Fruit fly (Drosophila melanogaster): ENCODE data around the gene Cyp4d2.
A peak's percentile ranks its signal among the peaks of the same experiment; 100 is the strongest.

The Cyp4d2 gene

dm6 chrX:2137587-2138341, 38.0 kb upstream of the Cyp4d2 start (continued):
- peak; percentile 97 for TF ChIP-seq mirr (GFP tag; optimal IDR thresholded peaks at IDR 0.05)
- peak; percentile 96 for TF ChIP-seq MBD-R2 (GFP tag; IDR thresholded peaks at IDR 0.05)
- peak; percentile 97 for TF ChIP-seq CG12942 (GFP tag; optimal IDR thresholded peaks at IDR 0.05)
- peak; percentile 93 for TF ChIP-seq Optix (GFP tag; IDR thresholded peaks at IDR 0.05)
- TF ChIP-seq CG13624 (GFP tag; optimal IDR thresholded peaks at IDR 0.05): peak; percentile 69
- TF ChIP-seq CG10321 (GFP tag; IDR thresholded peaks at IDR 0.05): peak; percentile 80
- peak; percentile 55 for TF ChIP-seq her (GFP tag; optimal IDR thresholded peaks at IDR 0.05)
- TF ChIP-seq ewg (GFP tag; optimal IDR thresholded peaks at IDR 0.05): peak; percentile 96
- peak; percentile 90 for TF ChIP-seq nerfin-2 (GFP tag; IDR thresholded peaks at IDR 0.05; ENCODE audit: partially characterized antibody)
- TF ChIP-seq Doc3 (GFP tag; IDR thresholded peaks at IDR 0.05; ENCODE audit: partially characterized antibody): no peak
- peak; percentile 78 for TF ChIP-seq CG8944 (GFP tag; optimal IDR thresholded peaks at IDR 0.05)
- TF ChIP-seq unpg (GFP tag; optimal IDR thresholded peaks at IDR 0.05): peak; percentile 100
- TF ChIP-seq CoRest (tag; optimal IDR thresholded peaks at IDR 0.05): peak; percentile 100
- TF ChIP-seq lilli (GFP tag; optimal IDR thresholded peaks at IDR 0.05): peak; percentile 99
- TF ChIP-seq CG16779 (GFP tag; IDR thresholded peaks at IDR 0.05): peak; percentile 95
- TF ChIP-seq Dfd (GFP tag; optimal IDR thresholded peaks at IDR 0.05): no peak
- TF ChIP-seq CG7963 (GFP tag; IDR thresholded peaks at IDR 0.05; ENCODE audit: partially characterized antibody): peak; percentile 71; the same call in 2 of the 3 replicates
- TF ChIP-seq Lim3 (GFP tag; IDR thresholded peaks at IDR 0.05): peak; percentile 96
- TF ChIP-seq CG8924 (tag; optimal IDR thresholded peaks at IDR 0.05): peak; percentile 99
- peak; percentile 35 for TF ChIP-seq CG3163 (GFP tag; optimal IDR thresholded peaks at IDR 0.05)
- peak; percentile 88 for TF ChIP-seq Atf3 (GFP tag; optimal IDR thresholded peaks at IDR 0.05)
- peak; percentile 98 for TF ChIP-seq CG9727 (GFP tag; optimal IDR thresholded peaks at IDR 0.05)
- TF ChIP-seq Fer2 (tag; optimal IDR thresholded peaks at IDR 0.05): peak; percentile 99
- TF ChIP-seq Asciz (GFP tag; optimal IDR thresholded peaks at IDR 0.05): peak; percentile 99
- TF ChIP-seq Sox102F (GFP tag; optimal IDR thresholded peaks at IDR 0.05): peak; percentile 99
- TF ChIP-seq Ets65A (GFP tag): peak; percentile 97
- peak; percentile 55 for TF ChIP-seq eyg (GFP tag; optimal IDR thresholded peaks at IDR 0.05)
- peak; percentile 97 for TF ChIP-seq ase (GFP tag; IDR thresholded peaks at IDR 0.05)
- TF ChIP-seq CG12155 (GFP tag; optimal IDR thresholded peaks at IDR 0.05): peak; percentile 97
- TF ChIP-seq CG10959 (GFP tag; IDR thresholded peaks at IDR 0.05): peak; percentile 98
- TF ChIP-seq maf-S (GFP tag; optimal IDR thresholded peaks at IDR 0.05): peak; percentile 95
- peak; percentile 92 for TF ChIP-seq CG17802 (tag; optimal IDR thresholded peaks at IDR 0.05)
- TF ChIP-seq MESR4 (GFP tag; optimal IDR thresholded peaks at IDR 0.05): peak; percentile 58
- TF ChIP-seq zfh2 (GFP tag; optimal IDR thresholded peaks at IDR 0.05): peak; percentile 94
- TF ChIP-seq CG6854 (GFP tag; optimal IDR thresholded peaks at IDR 0.05): peak; percentile 99
- TF ChIP-seq CG33213 (GFP tag; optimal IDR thresholded peaks at IDR 0.05): peak; percentile 89
- TF ChIP-seq nerfin-1 (tag; optimal IDR thresholded peaks at IDR 0.05): peak; percentile 99
- no peak for TF ChIP-seq Sry-δ (GFP tag; optimal IDR thresholded peaks at IDR 0.05)
- TF ChIP-seq CG10366 (GFP tag; IDR thresholded peaks at IDR 0.05): peak; percentile 97
- TF ChIP-seq gcm (GFP tag; optimal IDR thresholded peaks at IDR 0.05): peak; percentile 99
- peak; percentile 94 for TF ChIP-seq CG1647 (GFP tag; optimal IDR thresholded peaks at IDR 0.05)
- peak; percentile 79 for TF ChIP-seq hb (GFP tag; IDR thresholded peaks at IDR 0.05; ENCODE audit: partially characterized antibody)
- peak; percentile 96 for TF ChIP-seq vfl (GFP tag; optimal IDR thresholded peaks at IDR 0.05)
- TF ChIP-seq CG11093 (GFP tag; IDR thresholded peaks at IDR 0.05): peak; percentile 99
- TF ChIP-seq so (GFP tag; IDR thresholded peaks at IDR 0.05): peak; percentile 99
- peak in 1 of 3 experiments; percentile 99 for TF ChIP-seq lola (GFP tag; optimal IDR thresholded peaks at IDR 0.05)
- TF ChIP-seq CG6175 (GFP tag; IDR thresholded peaks at IDR 0.05): peak; percentile 96
- TF ChIP-seq Nf-YA (GFP tag; IDR thresholded peaks at IDR 0.05): peak; percentile 97
- peak; percentile 93 for TF ChIP-seq CG31365 (tag; optimal IDR thresholded peaks at IDR 0.05)

Measured in whole organism, embryonic.